Worm (Caenorhabditis elegans) whole organism, young adult: ENCODE data around the gene ZC443.7.

ENCODE experiments used
- B0261.1 ChIP-seq: sonication (generic microtip); optimal IDR thresholded peaks from 2 replicates; lab custom pipeline; 2016; ENCODE audit warnings: mild to moderate bottlenecking, missing genetic modification characterization, moderate library complexity, missing compliant biosample characterization
- F23B12.7 ChIP-seq: sonication (generic microtip); optimal IDR thresholded peaks from 2 replicates; lab custom pipeline; 2017; ENCODE audit warnings: missing genetic modification characterization, mild to moderate bottlenecking, missing compliant biosample characterization, antibody characterized with exemption, moderate library complexity; ENCODE audit not compliant: insufficient read depth
- F37B4.10 ChIP-seq: fragments of 200-800 bp; sonication (Bioruptor generic); IDR thresholded peaks from 2 replicates; pipeline ENCODE4 v1.3.6; 2022; ENCODE audit warnings: missing genetic modification characterization, missing compliant biosample characterization
- F49E8.2 ChIP-seq: sonication (generic microtip); optimal IDR thresholded peaks from 3 replicates; lab custom pipeline; 2017; ENCODE audit warnings: missing genetic modification characterization, mild to moderate bottlenecking, missing compliant biosample characterization, antibody characterized with exemption, moderate library complexity; ENCODE audit not compliant: insufficient read depth
- F52B5.7 ChIP-seq: sonication (generic microtip); optimal IDR thresholded peaks from 2 replicates; lab custom pipeline; 2016; ENCODE audit warnings: mild to moderate bottlenecking, missing genetic modification characterization, missing compliant biosample characterization
- F57A8.1 ChIP-seq: fragments of 200-800 bp; sonication (Bioruptor generic); optimal IDR thresholded peaks from 2 replicates; lab custom pipeline; 2018; ENCODE audit warnings: mild to moderate bottlenecking, missing genetic modification characterization, moderate library complexity, missing compliant biosample characterization
- K11D2.4 ChIP-seq: fragments of 200-800 bp; sonication (Bioruptor generic); IDR thresholded peaks from 2 replicates; pipeline ENCODE4 v1.3.6; 2022; ENCODE audit warnings: missing genetic modification reagents, missing genetic modification characterization, missing compliant biosample characterization
- K12H6.12 ChIP-seq: fragments of 200-800 bp; sonication (Bioruptor generic); optimal IDR thresholded peaks from 2 replicates; lab custom pipeline; 2018; ENCODE audit warnings: mild to moderate bottlenecking, missing genetic modification characterization, missing compliant biosample characterization
- Y53F4B.3 ChIP-seq: fragments of 200-800 bp; sonication (Bioruptor generic); IDR thresholded peaks from 2 replicates; pipeline ENCODE4 v1.3.6; 2022; ENCODE audit warnings: missing genetic modification reagents, missing genetic modification characterization, missing compliant biosample characterization
- Y67H2A.10 ChIP-seq: fragments of 200-800 bp; sonication (Bioruptor generic); conservative IDR thresholded peaks from 2 replicates; pipeline ENCODE4 v1.3.6; 2022; ENCODE audit warnings: missing genetic modification reagents, missing genetic modification characterization, missing compliant biosample characterization
- aptf-2 ChIP-seq: fragments of 200-800 bp; sonication (Bioruptor generic); conservative IDR thresholded peaks from 2 replicates; pipeline ENCODE4 v1.3.6; 2022; ENCODE audit warnings: missing genetic modification reagents, missing genetic modification characterization, missing compliant biosample characterization
- attf-5 ChIP-seq: fragments of 200-800 bp; sonication (Bioruptor generic); optimal IDR thresholded peaks from 2 replicates; lab custom pipeline; 2018; ENCODE audit warnings: mild to moderate bottlenecking, missing genetic modification characterization, missing compliant biosample characterization
- ccch-3 ChIP-seq: fragments of 200-800 bp; sonication (Bioruptor generic); optimal IDR thresholded peaks from 2 replicates; lab custom pipeline; 2018; ENCODE audit warnings: mild to moderate bottlenecking, missing genetic modification characterization, missing compliant biosample characterization
- cebp-1 ChIP-seq, 2 experiments: fragments of 200-800 bp in 1 of 2; sonication (Bioruptor generic) in 1 of 2; sonication (generic microtip) in 1 of 2; IDR thresholded peaks in 1 of 2; optimal IDR thresholded peaks in 1 of 2; 2 replicates each; pipeline versions ENCODE4 v1.3.6 to Lab custom; 2017 to 2022; ENCODE audit warnings: missing compliant biosample characterization in 2 of 2, missing genetic modification characterization in 2 of 2, mild to moderate bottlenecking in 1 of 2, missing genetic modification reagents in 1 of 2, moderate library complexity in 1 of 2
- ceh-100 ChIP-seq: fragments of 200-800 bp; sonication (Bioruptor generic); IDR thresholded peaks from 2 replicates; pipeline ENCODE4 v1.3.6; 2022; ENCODE audit warnings: missing genetic modification reagents, missing genetic modification characterization, missing compliant biosample characterization
- ceh-40 ChIP-seq: fragments of 200-800 bp; sonication (Bioruptor generic); IDR thresholded peaks from 2 replicates; pipeline ENCODE4 v1.3.6; 2022; ENCODE audit warnings: missing genetic modification characterization, missing compliant biosample characterization
- ceh-79 ChIP-seq: sonication (generic microtip); optimal IDR thresholded peaks from 2 replicates; lab custom pipeline; 2017; ENCODE audit warnings: mild to moderate bottlenecking, missing genetic modification characterization, missing compliant biosample characterization
- dox-1 ChIP-seq: fragments of 200-800 bp; sonication (Bioruptor generic); IDR thresholded peaks from 2 replicates; pipeline ENCODE4 v1.3.6; 2022; ENCODE audit warnings: missing genetic modification reagents, missing genetic modification characterization, missing compliant biosample characterization
- egl-44 ChIP-seq: fragments of 200-800 bp; sonication (Bioruptor generic); IDR thresholded peaks from 2 replicates; pipeline ENCODE4 v1.3.6; 2022; ENCODE audit warnings: missing genetic modification reagents, missing genetic modification characterization, missing compliant biosample characterization
- egrh-3 ChIP-seq: fragments of 200-800 bp; sonication (Bioruptor generic); IDR thresholded peaks from 2 replicates; pipeline ENCODE4 v1.3.6; 2022; ENCODE audit warnings: missing genetic modification reagents, missing genetic modification characterization, missing compliant biosample characterization
- gei-17 ChIP-seq: fragments of 200-800 bp; sonication (Bioruptor generic); optimal IDR thresholded peaks from 2 replicates; lab custom pipeline; 2018; ENCODE audit warnings: mild to moderate bottlenecking, missing genetic modification characterization, missing compliant biosample characterization
- lag-1 ChIP-seq: fragments of 200-800 bp; sonication (Bioruptor generic); IDR thresholded peaks from 2 replicates; pipeline ENCODE4 v1.3.6; 2022; ENCODE audit warnings: missing genetic modification reagents, missing genetic modification characterization, missing compliant biosample characterization
- lir-1 ChIP-seq: fragments of 200-800 bp; sonication (Bioruptor generic); conservative IDR thresholded peaks from 2 replicates; pipeline ENCODE4 v1.3.6; 2022; ENCODE audit warnings: missing genetic modification reagents, missing genetic modification characterization, missing compliant biosample characterization
- madf-3 ChIP-seq: fragments of 200-800 bp; sonication (Bioruptor generic); IDR thresholded peaks from 2 replicates; pipeline ENCODE4 v1.3.6; 2022; ENCODE audit warnings: missing genetic modification reagents, missing genetic modification characterization, missing compliant biosample characterization
- mcd-1 ChIP-seq: fragments of 200-800 bp; sonication (Bioruptor generic); IDR thresholded peaks from 2 replicates; pipeline ENCODE4 v1.3.6; 2022; ENCODE audit warnings: missing genetic modification reagents, missing genetic modification characterization, missing compliant biosample characterization
- mel-28 ChIP-seq: sonication (generic microtip); optimal IDR thresholded peaks from 2 replicates; lab custom pipeline; 2016; ENCODE audit warnings: borderline replicate concordance, mild to moderate bottlenecking, missing genetic modification characterization, missing compliant biosample characterization
- mxl-1 ChIP-seq: sonication (generic microtip); optimal IDR thresholded peaks from 2 replicates; lab custom pipeline; 2016; ENCODE audit warnings: missing genetic modification characterization, missing compliant biosample characterization
- nfyb-1 ChIP-seq: fragments of 200-800 bp; sonication (Bioruptor generic); IDR thresholded peaks from 2 replicates; pipeline ENCODE4 v1.3.6; 2022; ENCODE audit warnings: missing genetic modification reagents, missing genetic modification characterization, missing compliant biosample characterization
- nhr-179 ChIP-seq: sonication (generic microtip); optimal IDR thresholded peaks from 2 replicates; lab custom pipeline; 2016; ENCODE audit warnings: mild to moderate bottlenecking, missing genetic modification characterization, missing compliant biosample characterization
- pbrm-1 ChIP-seq: fragments of 200-800 bp; sonication (Bioruptor generic); IDR thresholded peaks from 2 replicates; pipeline ENCODE4 v1.3.6; 2022; ENCODE audit warnings: missing genetic modification reagents, missing genetic modification characterization, missing compliant biosample characterization
- rpc-1 ChIP-seq, 2 experiments: fragments of 150-350 bp in 1 of 2; sonication (generic microtip) in 1 of 2; optimal IDR thresholded peaks; 2 replicates each; lab custom pipeline; 2014 to 2018; ENCODE audit warnings: missing biosample characterization in 1 of 2, missing genetic modification characterization in 1 of 2, missing genetic modification reagents in 1 of 2, missing genotype in 1 of 2
- snpc-1.3 ChIP-seq: sonication (generic microtip); optimal IDR thresholded peaks from 2 replicates; lab custom pipeline; 2017; ENCODE audit warnings: missing genetic modification characterization, mild to moderate bottlenecking, missing compliant biosample characterization, antibody characterized with exemption, moderate library complexity, missing genotype, missing genetic modification reagents; ENCODE audit not compliant: insufficient read depth
- snpc-3.4 ChIP-seq: sonication (generic microtip); optimal IDR thresholded peaks from 2 replicates; lab custom pipeline; 2017; ENCODE audit warnings: missing genetic modification characterization, mild to moderate bottlenecking, missing compliant biosample characterization, antibody characterized with exemption, moderate library complexity, missing genotype, missing genetic modification reagents
- somi-1 ChIP-seq: fragments of 200-800 bp; sonication (Bioruptor generic); optimal IDR thresholded peaks from 2 replicates; lab custom pipeline; 2018; ENCODE audit warnings: mild to moderate bottlenecking, missing genetic modification characterization, missing compliant biosample characterization
- tbp1 ChIP-seq: fragments of 200-800 bp; sonication (Bioruptor generic); optimal IDR thresholded peaks from 2 replicates; lab custom pipeline; 2018; ENCODE audit warnings: mild to moderate bottlenecking, missing genetic modification characterization, missing compliant biosample characterization
- zfh-2 ChIP-seq: fragments of 200-800 bp; sonication (Bioruptor generic); conservative IDR thresholded peaks from 2 replicates; pipeline ENCODE4 v1.3.6; 2022; ENCODE audit warnings: missing genetic modification reagents, missing genetic modification characterization, missing compliant biosample characterization
- ztf-22 ChIP-seq: fragments of 200-800 bp; sonication (Bioruptor generic); optimal IDR thresholded peaks from 2 replicates; lab custom pipeline; 2018; ENCODE audit warnings: mild to moderate bottlenecking, missing genetic modification characterization, moderate library complexity, missing compliant biosample characterization
- ztf-25 ChIP-seq: fragments of 200-800 bp; sonication (Bioruptor generic); IDR thresholded peaks from 2 replicates; pipeline ENCODE4 v1.3.6; 2022; ENCODE audit warnings: missing genetic modification reagents, missing genetic modification characterization, missing compliant biosample characterization
- ztf-26 ChIP-seq: sonication (generic microtip); optimal IDR thresholded peaks from 2 replicates; lab custom pipeline; 2017; ENCODE audit warnings: missing genetic modification characterization, missing compliant biosample characterization
- ztf-3 ChIP-seq: fragments of 200-800 bp; sonication (Bioruptor generic); optimal IDR thresholded peaks from 2 replicates; lab custom pipeline; 2018; ENCODE audit warnings: mild to moderate bottlenecking, missing genetic modification characterization, missing compliant biosample characterization

The ZC443.7 gene

ce11 chrV:12814481-12814882 is 8.2 kb downstream of the ZC443.7 start (continued):
- TF ChIP-seq mel-28 (tag; lab: Kevin White, UChicago): no peak
- TF ChIP-seq ztf-26: no peak
- no peak for TF ChIP-seq F49E8.2
- no peak for TF ChIP-seq F37B4.10 (GFP tag; lab: Robert Waterston, UW)
- no peak for TF ChIP-seq ztf-3 (GFP tag; lab: Kevin White, UChicago)
- no peak for TF ChIP-seq ztf-25 (GFP tag; lab: Robert Waterston, UW)
- TF ChIP-seq nhr-179: no peak
- no peak for TF ChIP-seq madf-3 (GFP tag; lab: Robert Waterston, UW)
- no peak for TF ChIP-seq B0261.1 (tag; lab: Kevin White, UChicago)
- TF ChIP-seq rpc-1 (optimal IDR thresholded peaks at IDR 0.05; lab: Kevin White, UChicago): no peak
- no peak for TF ChIP-seq rpc-1 (tag; optimal IDR thresholded peaks at IDR 0.05; lab: Kevin White, UChicago)
- 0 out of 2 replicates have a peak, but pooled peaks have one; percentile 58 for TF ChIP-seq egl-44 (GFP tag; lab: Robert Waterston, UW)
- no peak for TF ChIP-seq F23B12.7 (tag; lab: Kevin White, UChicago)
- TF ChIP-seq zfh-2 (GFP tag; lab: Robert Waterston, UW): no peak; the same call in 1 of the 2 replicates
- TF ChIP-seq nfyb-1: no peak
- peak; percentile 49; the same call in 1 of the 2 replicates for TF ChIP-seq cebp-1 (GFP tag; IDR thresholded peaks at IDR 0.05; lab: Robert Waterston, UW)
- peak; percentile 78 for TF ChIP-seq cebp-1 (tag; optimal IDR thresholded peaks at IDR 0.05; lab: Kevin White, UChicago)
- TF ChIP-seq lir-1: no peak
- TF ChIP-seq ccch-3 (GFP tag; lab: Kevin White, UChicago): no peak
- no peak for TF ChIP-seq lag-1 (GFP tag; lab: Robert Waterston, UW)
- peak; percentile 58 for TF ChIP-seq K11D2.4 (GFP tag; lab: Robert Waterston, UW)
- peak; percentile 93 for TF ChIP-seq K12H6.12 (tag; lab: Kevin White, UChicago)
- no peak for TF ChIP-seq gei-17
- TF ChIP-seq Y53F4B.3 (GFP tag; lab: Robert Waterston, UW): no peak
- no peak for TF ChIP-seq F57A8.1 (GFP tag; lab: Kevin White, UChicago)
- no peak for TF ChIP-seq ztf-22 (GFP tag; lab: Kevin White, UChicago)
- TF ChIP-seq F52B5.7: peak; percentile 31
- TF ChIP-seq snpc-3.4 (tag; lab: Kevin White, UChicago): no peak
- no peak for TF ChIP-seq ceh-100 (GFP tag; lab: Robert Waterston, UW)
- no peak for TF ChIP-seq pbrm-1 (GFP tag; lab: Robert Waterston, UW)
- no peak for TF ChIP-seq mxl-1 (tag; lab: Kevin White, UChicago)
- no peak for TF ChIP-seq ceh-79 (tag; lab: Kevin White, UChicago)
- TF ChIP-seq ceh-40 (GFP tag; lab: Robert Waterston, UW): no peak
- no peak for TF ChIP-seq aptf-2
- peak; percentile 65 for TF ChIP-seq attf-5 (GFP tag; lab: Kevin White, UChicago)
- peak; percentile 60 for TF ChIP-seq somi-1
- peak; percentile 59; the same call in 1 of the 2 replicates for TF ChIP-seq egrh-3
- TF ChIP-seq mcd-1 (GFP tag; lab: Robert Waterston, UW): peak; percentile 64; the same call in 1 of the 2 replicates
- TF ChIP-seq snpc-1.3 (tag; lab: Kevin White, UChicago): no peak
- no peak for TF ChIP-seq dox-1 (GFP tag; lab: Robert Waterston, UW)
- no peak for TF ChIP-seq tbp1 (GFP tag; lab: Kevin White, UChicago)
- TF ChIP-seq Y67H2A.10 (GFP tag; lab: Robert Waterston, UW): no peak
